Worm (Caenorhabditis elegans): ENCODE data around the gene cbs-1.

DNA sequence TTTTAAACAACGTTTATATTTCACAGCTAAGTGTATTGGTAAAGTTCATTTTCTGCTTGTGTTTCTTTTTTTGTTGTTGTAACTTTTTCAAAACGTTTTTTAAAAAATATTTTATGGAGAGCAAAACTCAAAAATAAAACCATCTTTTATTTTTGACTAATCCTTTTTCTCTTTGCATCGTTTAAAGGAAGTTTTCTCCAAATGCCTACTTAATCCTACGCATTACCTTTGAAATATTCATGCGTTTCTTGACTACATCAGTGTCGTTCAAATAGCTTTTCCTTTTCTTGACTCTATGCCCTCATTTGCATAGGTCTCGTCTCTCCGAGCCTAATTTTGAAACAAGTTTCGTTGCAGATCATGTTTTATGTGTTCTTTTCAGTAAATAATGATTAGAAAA, 27.0 kb downstream of the cbs-1 start:
- no peak for TF ChIP-seq mep-1 (tag; optimal IDR thresholded peaks at IDR 0.05)
- TF ChIP-seq ceh-39 (tag; optimal IDR thresholded peaks at IDR 0.05): no peak
- no peak for TF ChIP-seq nhr-76 (tag; optimal IDR thresholded peaks at IDR 0.05)
- TF ChIP-seq pha-4 (tag; optimal IDR thresholded peaks at IDR 0.05): no peak
- TF ChIP-seq snpc-4 (tag; optimal IDR thresholded peaks at IDR 0.05): no peak
- no peak for TF ChIP-seq elt-1 (tag; optimal IDR thresholded peaks at IDR 0.05; ENCODE audit: borderline replicate concordance, insufficient read depth)
- no peak for TF ChIP-seq elt-3 (tag; optimal IDR thresholded peaks at IDR 0.05)
- no peak for TF ChIP-seq unc-39 (tag; optimal IDR thresholded peaks at IDR 0.05)
- TF ChIP-seq sptf-1 (tag; optimal IDR thresholded peaks at IDR 0.05): no peak
- TF ChIP-seq nhr-237 (tag; optimal IDR thresholded peaks at IDR 0.05): no peak
